Fruit fly (Drosophila melanogaster) whole organism, embryonic: ENCODE results near the gene kz.

Experiments
- B-H1 ChIP-seq: fragments of 200-800 bp; sonication (Bioruptor generic); IDR thresholded peaks from 3 replicates; pipeline ENCODE4 v1.3.6; 2022; ENCODE audit warnings: missing biosample characterization, missing genetic modification characterization
- CG10959 ChIP-seq: fragments of 200-800 bp; sonication (Bioruptor generic); IDR thresholded peaks from 2 replicates; pipeline ENCODE4 v1.3.6; 2022; ENCODE audit warnings: missing biosample characterization, missing genetic modification characterization
- CG12104 ChIP-seq: fragments of 200-800 bp; sonication (Bioruptor generic); optimal IDR thresholded peaks from 3 replicates; lab custom pipeline; 2016; ENCODE audit warnings: missing biosample characterization, missing genetic modification characterization
- CG12769 ChIP-seq: fragments of 200-800 bp; sonication (Bioruptor generic); optimal IDR thresholded peaks from 2 replicates; lab custom pipeline; 2019; ENCODE audit warnings: missing biosample characterization, mild to moderate bottlenecking, missing genetic modification characterization, moderate library complexity
- CG12942 ChIP-seq: fragments of 200-800 bp; sonication (Bioruptor generic); optimal IDR thresholded peaks from 3 replicates; lab custom pipeline; 2016; ENCODE audit warnings: missing biosample characterization, missing genetic modification characterization
- CG13123 ChIP-seq: fragments of 200-800 bp; sonication (Bioruptor generic); optimal IDR thresholded peaks from 2 replicates; lab custom pipeline; 2016; ENCODE audit warnings: missing biosample characterization, missing genetic modification characterization
- CG14860 ChIP-seq: fragments of 200-800 bp; sonication (Bioruptor generic); IDR thresholded peaks from 3 replicates; pipeline ENCODE4 v1.3.6; 2022; ENCODE audit warnings: missing biosample characterization, missing genetic modification characterization; ENCODE audit not compliant: partially characterized antibody
- CG1792 ChIP-seq: fragments of 200-800 bp; sonication (Bioruptor generic); optimal IDR thresholded peaks from 2 replicates; lab custom pipeline; 2016; ENCODE audit warnings: missing biosample characterization, missing genetic modification characterization
- CG2678 ChIP-seq: fragments of 200-800 bp; sonication (Bioruptor generic); optimal IDR thresholded peaks from 3 replicates; lab custom pipeline; 2019; ENCODE audit warnings: missing biosample characterization, mild to moderate bottlenecking, missing genetic modification characterization, moderate library complexity
- CG31388 ChIP-seq: fragments of 200-800 bp; sonication (Bioruptor generic); optimal IDR thresholded peaks from 2 replicates; lab custom pipeline; 2016; ENCODE audit warnings: missing biosample characterization, missing genetic modification characterization
- CG4854 ChIP-seq: fragments of 200-800 bp; sonication (Bioruptor generic); optimal IDR thresholded peaks from 2 replicates; lab custom pipeline; 2016; ENCODE audit warnings: missing biosample characterization, missing genetic modification characterization, inconsistent platforms
- CG6791 ChIP-seq: fragments of 200-800 bp; sonication (Bioruptor generic); IDR thresholded peaks from 3 replicates; pipeline ENCODE4 v1.3.6; 2022; ENCODE audit warnings: missing biosample characterization, missing genetic modification characterization; ENCODE audit not compliant: partially characterized antibody
- CG7372 ChIP-seq: fragments of 200-800 bp; sonication (Bioruptor generic); IDR thresholded peaks from 2 replicates; pipeline ENCODE4 v1.3.6; 2022; ENCODE audit warnings: missing biosample characterization, missing genetic modification characterization
- CG7839 ChIP-seq: fragments of 200-800 bp; sonication (Bioruptor generic); optimal IDR thresholded peaks from 3 replicates; lab custom pipeline; 2018; ENCODE audit warnings: missing biosample characterization, mild to moderate bottlenecking, missing genetic modification characterization, moderate library complexity
- CG8478 ChIP-seq: fragments of >200 bp; optimal IDR thresholded peaks from 2 replicates; lab custom pipeline; 2018
- CTCF ChIP-seq: fragments of 200-800 bp; sonication (Bioruptor generic); optimal IDR thresholded peaks from 2 replicates; lab custom pipeline; 2017; ENCODE audit warnings: missing biosample characterization, mild to moderate bottlenecking, missing genetic modification characterization, moderate library complexity
- Camta ChIP-seq: fragments of 200-800 bp; sonication (Bioruptor generic); optimal IDR thresholded peaks from 2 replicates; lab custom pipeline; 2016; ENCODE audit warnings: missing biosample characterization, missing genetic modification characterization
- D19B ChIP-seq: fragments of 200-800 bp; sonication (Bioruptor generic); optimal IDR thresholded peaks from 2 replicates; lab custom pipeline; 2017; ENCODE audit warnings: missing biosample characterization, mild to moderate bottlenecking, missing genetic modification characterization
- Dad ChIP-seq: fragments of 200-800 bp; sonication (Bioruptor generic); optimal IDR thresholded peaks from 3 replicates; lab custom pipeline; 2016; ENCODE audit warnings: missing biosample characterization, missing genetic modification characterization
- Hand ChIP-seq: fragments of 200-800 bp; sonication (Bioruptor generic); optimal IDR thresholded peaks from 2 replicates; lab custom pipeline; 2017; ENCODE audit warnings: mild to moderate bottlenecking, missing biosample characterization, missing genetic modification reagents, missing genetic modification characterization
- Hr3 ChIP-seq: fragments of 200-800 bp; sonication (Bioruptor generic); optimal IDR thresholded peaks from 3 replicates; lab custom pipeline; 2016; ENCODE audit warnings: missing biosample characterization, missing genetic modification characterization
- Hsf ChIP-seq: fragments of 200-800 bp; sonication (Bioruptor generic); optimal IDR thresholded peaks from 3 replicates; lab custom pipeline; 2016; ENCODE audit warnings: missing biosample characterization, missing genetic modification characterization
- Jarid2 ChIP-seq: fragments of 200-800 bp; sonication (Bioruptor generic); optimal IDR thresholded peaks from 3 replicates; lab custom pipeline; 2017; ENCODE audit warnings: mild to moderate bottlenecking, missing biosample characterization, missing genetic modification reagents, missing genetic modification characterization
- Lhr ChIP-seq: fragments of 200-800 bp; sonication (Bioruptor generic); optimal IDR thresholded peaks from 3 replicates; lab custom pipeline; 2017; ENCODE audit warnings: mild to moderate bottlenecking, missing biosample characterization, missing genetic modification reagents, missing genetic modification characterization
- MTF-1 ChIP-seq: fragments of 200-800 bp; sonication (Bioruptor generic); optimal IDR thresholded peaks from 2 replicates; lab custom pipeline; 2018; ENCODE audit warnings: missing biosample characterization, mild to moderate bottlenecking, missing genetic modification characterization, borderline replicate concordance
- Mrtf ChIP-seq: fragments of 200-800 bp; sonication (Bioruptor generic); IDR thresholded peaks from 3 replicates; pipeline ENCODE4 v1.3.6; 2022; ENCODE audit warnings: missing biosample characterization, missing genetic modification characterization
- Nf-YB ChIP-seq: fragments of 200-800 bp; sonication (Bioruptor generic); optimal IDR thresholded peaks from 3 replicates; lab custom pipeline; 2019; ENCODE audit warnings: missing biosample characterization, mild to moderate bottlenecking, missing genetic modification characterization, moderate library complexity
- Oaz ChIP-seq: fragments of 200-800 bp; sonication (Bioruptor generic); IDR thresholded peaks from 2 replicates; pipeline ENCODE4 v1.3.6; 2022; ENCODE audit warnings: missing biosample characterization, missing genetic modification characterization
- Ravus ChIP-seq: fragments of 200-800 bp; sonication (Bioruptor generic); IDR thresholded peaks from 2 replicates; pipeline ENCODE4 v1.3.6; 2022; ENCODE audit warnings: missing biosample characterization, missing genetic modification characterization
- Sin3A ChIP-seq: fragments of >200 bp; optimal IDR thresholded peaks from 2 replicates; lab custom pipeline; 2018
- Sox102F ChIP-seq: fragments of 200-800 bp; sonication (Bioruptor generic); optimal IDR thresholded peaks from 2 replicates; lab custom pipeline; 2018; ENCODE audit warnings: missing biosample characterization, mild to moderate bottlenecking, missing genetic modification characterization, moderate library complexity
- Spps ChIP-seq: fragments of 200-800 bp; sonication (Bioruptor generic); optimal IDR thresholded peaks from 2 replicates; lab custom pipeline; 2018; ENCODE audit warnings: missing biosample characterization, mild to moderate bottlenecking, missing genetic modification characterization
- Taf1 ChIP-seq: fragments of 200-800 bp; sonication (Bioruptor generic); IDR thresholded peaks from 2 replicates; pipeline ENCODE4 v1.3.6; 2022; ENCODE audit warnings: missing biosample characterization, missing genetic modification characterization
- ab ChIP-seq: fragments of 200-800 bp; sonication (Bioruptor generic); optimal IDR thresholded peaks from 2 replicates; lab custom pipeline; 2016; ENCODE audit warnings: missing biosample characterization, missing genetic modification characterization
- amos ChIP-seq: fragments of 200-800 bp; sonication (Bioruptor generic); IDR thresholded peaks from 2 replicates; pipeline ENCODE4 v1.3.6; 2022; ENCODE audit warnings: missing biosample characterization, missing genetic modification characterization; ENCODE audit not compliant: partially characterized antibody
- ara ChIP-seq: fragments of 200-800 bp; sonication (Bioruptor generic); IDR thresholded peaks from 2 replicates; pipeline ENCODE4 v1.3.6; 2022; ENCODE audit warnings: missing biosample characterization, missing genetic modification characterization
- bcd ChIP-seq: fragments of 200-800 bp; sonication (Bioruptor generic); optimal IDR thresholded peaks from 2 replicates; lab custom pipeline; 2017; ENCODE audit warnings: missing biosample characterization, mild to moderate bottlenecking, missing genetic modification characterization
- chn ChIP-seq: fragments of 200-800 bp; sonication (Bioruptor generic); optimal IDR thresholded peaks from 2 replicates; lab custom pipeline; 2016; ENCODE audit warnings: missing biosample characterization, missing genetic modification characterization
- crc ChIP-seq: fragments of 200-800 bp; sonication (Bioruptor generic); optimal IDR thresholded peaks from 2 replicates; lab custom pipeline; 2016; ENCODE audit warnings: missing biosample characterization, missing genetic modification characterization
- ems ChIP-seq: fragments of 200-800 bp; sonication (Bioruptor generic); optimal IDR thresholded peaks from 3 replicates; lab custom pipeline; 2016; ENCODE audit warnings: missing biosample characterization, missing genetic modification characterization
- fru ChIP-seq: fragments of >200 bp; optimal IDR thresholded peaks from 2 replicates; lab custom pipeline; 2017
- grn ChIP-seq: fragments of 200-800 bp; sonication (Bioruptor generic); optimal IDR thresholded peaks from 3 replicates; lab custom pipeline; 2017; ENCODE audit warnings: missing biosample characterization, missing genetic modification characterization
- gro ChIP-seq: fragments of 200-800 bp; sonication (Bioruptor generic); optimal IDR thresholded peaks from 2 replicates; lab custom pipeline; 2016; ENCODE audit warnings: missing biosample characterization, missing genetic modification characterization
- gsb ChIP-seq: fragments of 200-800 bp; sonication (Bioruptor generic); IDR thresholded peaks from 2 replicates; pipeline ENCODE4 v1.3.6; 2022; ENCODE audit warnings: missing biosample characterization, missing genetic modification characterization
- her ChIP-seq: fragments of 200-800 bp; sonication (Bioruptor generic); optimal IDR thresholded peaks from 2 replicates; lab custom pipeline; 2016; ENCODE audit warnings: missing biosample characterization, missing genetic modification characterization
- jumu ChIP-seq: fragments of 200-800 bp; sonication (Bioruptor generic); optimal IDR thresholded peaks from 3 replicates; lab custom pipeline; 2016; ENCODE audit warnings: missing biosample characterization, missing genetic modification characterization
- lilli ChIP-seq: fragments of 200-800 bp; sonication (Bioruptor generic); optimal IDR thresholded peaks from 3 replicates; lab custom pipeline; 2016; ENCODE audit warnings: missing biosample characterization, missing genetic modification characterization
- lmd ChIP-seq: fragments of 200-800 bp; sonication (Bioruptor generic); IDR thresholded peaks from 2 replicates; pipeline ENCODE4 v1.3.6; 2022; ENCODE audit warnings: missing biosample characterization, missing genetic modification characterization
- maf-S ChIP-seq: fragments of 200-800 bp; sonication (Bioruptor generic); optimal IDR thresholded peaks from 2 replicates; lab custom pipeline; 2016; ENCODE audit warnings: missing biosample characterization, missing genetic modification characterization
- nau ChIP-seq: fragments of 200-800 bp; sonication (Bioruptor generic); optimal IDR thresholded peaks from 3 replicates; lab custom pipeline; 2017; ENCODE audit warnings: missing biosample characterization, mild to moderate bottlenecking, missing genetic modification characterization, missing genetic modification reagents
- sr ChIP-seq: fragments of 200-800 bp; sonication (Bioruptor generic); IDR thresholded peaks from 3 replicates; pipeline ENCODE4 v1.3.6; 2022; ENCODE audit warnings: missing biosample characterization, missing genetic modification characterization
- tap ChIP-seq: fragments of 200-800 bp; optimal IDR thresholded peaks from 3 replicates; lab custom pipeline; 2019; ENCODE audit warnings: missing biosample characterization, mild to moderate bottlenecking, missing genetic modification characterization, moderate library complexity
- wor ChIP-seq: fragments of 200-800 bp; sonication (Bioruptor generic); IDR thresholded peaks from 2 replicates; pipeline ENCODE4 v1.3.6; 2022; ENCODE audit warnings: missing biosample characterization, missing genetic modification characterization
- yki ChIP-seq: fragments of >200 bp; optimal IDR thresholded peaks from 3 replicates; lab custom pipeline; 2018

Gene kz

DNA sequence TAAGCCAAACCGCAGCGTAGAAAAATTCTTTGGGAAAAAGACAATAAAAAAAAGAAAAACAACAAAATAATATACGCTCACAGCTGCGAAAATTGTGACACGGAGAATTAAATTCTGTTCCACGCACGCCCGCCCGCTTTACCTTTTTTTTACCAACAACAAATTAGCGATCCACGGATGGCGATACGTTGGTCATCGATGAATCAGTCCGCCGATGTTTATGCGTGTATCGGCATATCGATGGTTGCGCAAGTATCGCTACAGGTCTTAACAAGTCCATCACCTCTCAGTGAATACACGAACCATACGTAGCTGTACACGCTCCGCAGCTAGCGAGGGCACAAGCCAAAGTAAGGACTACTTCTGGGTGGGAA lies 28.7 kb upstream of the kz start, which contains the start of gene CG2924 (continued):
- no peak for TF ChIP-seq MTF-1
- TF ChIP-seq ab (GFP tag; lab: Kevin White, UChicago): peak; percentile 56
- TF ChIP-seq chn (GFP tag; lab: Kevin White, UChicago): peak; percentile 78
- peak; percentile 82 for TF ChIP-seq Lhr (GFP tag; lab: Kevin White, UChicago)
- TF ChIP-seq Sin3A (lab: Kevin White, UChicago): peak; percentile 73
- no peak for TF ChIP-seq tap (tag; lab: Kevin White, UChicago)
- peak; percentile 16 for TF ChIP-seq CG7839 (tag; lab: Kevin White, UChicago)
- TF ChIP-seq CG14860 (GFP tag; lab: Robert Waterston, UW): peak; percentile 97
- peak; percentile 65 for TF ChIP-seq jumu (GFP tag; lab: Kevin White, UChicago)
- no peak for TF ChIP-seq Ravus (GFP tag; lab: Robert Waterston, UW)
- TF ChIP-seq Nf-YB (GFP tag; lab: Kevin White, UChicago): peak; percentile 33
- no peak for TF ChIP-seq Hand
- TF ChIP-seq ara (GFP tag; lab: Robert Waterston, UW): 0 out of 2 replicates have a peak, but pooled peaks have one; percentile 48
- TF ChIP-seq bcd (GFP tag; lab: Kevin White, UChicago): peak; percentile 43
- no peak for TF ChIP-seq wor (GFP tag; lab: Robert Waterston, UW)
- no peak for TF ChIP-seq CG7372 (GFP tag; lab: Robert Waterston, UW)
- TF ChIP-seq Mrtf (GFP tag; lab: Robert Waterston, UW): peak; percentile 43; the same call in 1 of the 3 replicates
- no peak for TF ChIP-seq Oaz (GFP tag; lab: Robert Waterston, UW)
- TF ChIP-seq her (GFP tag; lab: Kevin White, UChicago): peak; percentile 71
- TF ChIP-seq CG13123 (GFP tag; lab: Kevin White, UChicago): no peak
- TF ChIP-seq B-H1 (GFP tag; lab: Robert Waterston, UW): no peak
- no peak for TF ChIP-seq Sox102F (GFP tag; lab: Kevin White, UChicago)
- no peak for TF ChIP-seq fru
- peak; percentile 53 for TF ChIP-seq ems (GFP tag; lab: Kevin White, UChicago)
- TF ChIP-seq CG6791: peak; percentile 100
- TF ChIP-seq Camta (GFP tag; lab: Kevin White, UChicago): peak; percentile 34
- TF ChIP-seq Spps: no peak
- TF ChIP-seq Hsf (GFP tag; lab: Kevin White, UChicago): peak; percentile 44
- TF ChIP-seq Taf1: no peak
- TF ChIP-seq Jarid2 (GFP tag; lab: Kevin White, UChicago): peak; percentile 13
- peak; percentile 53; the same call in 1 of the 2 replicates for TF ChIP-seq lmd
- no peak for TF ChIP-seq yki (lab: Kevin White, UChicago)
- no peak for TF ChIP-seq CG8478 (lab: Kevin White, UChicago)
- no peak for TF ChIP-seq D19B (GFP tag; lab: Kevin White, UChicago)
- peak; percentile 13 for TF ChIP-seq CG4854 (GFP tag; lab: Kevin White, UChicago)
- peak; percentile 60 for TF ChIP-seq CG1792
- TF ChIP-seq CG12769 (tag; lab: Kevin White, UChicago): peak; percentile 73
- peak; percentile 89 for TF ChIP-seq gro (GFP tag; lab: Kevin White, UChicago)
- TF ChIP-seq CG2678 (tag; lab: Kevin White, UChicago): peak; percentile 19
- peak; percentile 67 for TF ChIP-seq Dad (GFP tag; lab: Kevin White, UChicago)
- peak; percentile 47; the same call in 2 of the 3 replicates for TF ChIP-seq sr (GFP tag; lab: Robert Waterston, UW)
- TF ChIP-seq amos: peak; percentile 100
- TF ChIP-seq grn (GFP tag; lab: Kevin White, UChicago): peak; percentile 22
- peak; percentile 44 for TF ChIP-seq Hr3 (GFP tag; lab: Kevin White, UChicago)
- TF ChIP-seq gsb (GFP tag; lab: Robert Waterston, UW): no peak
- TF ChIP-seq CG12104 (GFP tag; lab: Kevin White, UChicago): no peak
- TF ChIP-seq lilli (GFP tag; lab: Kevin White, UChicago): peak; percentile 79
- peak; percentile 29 for TF ChIP-seq CG12942 (GFP tag; lab: Kevin White, UChicago)
- TF ChIP-seq CG31388 (GFP tag; lab: Kevin White, UChicago): no peak
- TF ChIP-seq CG10959 (GFP tag; lab: Robert Waterston, UW): peak; percentile 29; the same call in 1 of the 2 replicates
- TF ChIP-seq CTCF (GFP tag; lab: Kevin White, UChicago): peak; percentile 76
- TF ChIP-seq crc (GFP tag; lab: Kevin White, UChicago): peak; percentile 22
- TF ChIP-seq maf-S: peak; percentile 30
- TF ChIP-seq nau (GFP tag; lab: Kevin White, UChicago): no peak
